Worm (Caenorhabditis elegans): ENCODE results near the gene kcnl-4.

DNA sequence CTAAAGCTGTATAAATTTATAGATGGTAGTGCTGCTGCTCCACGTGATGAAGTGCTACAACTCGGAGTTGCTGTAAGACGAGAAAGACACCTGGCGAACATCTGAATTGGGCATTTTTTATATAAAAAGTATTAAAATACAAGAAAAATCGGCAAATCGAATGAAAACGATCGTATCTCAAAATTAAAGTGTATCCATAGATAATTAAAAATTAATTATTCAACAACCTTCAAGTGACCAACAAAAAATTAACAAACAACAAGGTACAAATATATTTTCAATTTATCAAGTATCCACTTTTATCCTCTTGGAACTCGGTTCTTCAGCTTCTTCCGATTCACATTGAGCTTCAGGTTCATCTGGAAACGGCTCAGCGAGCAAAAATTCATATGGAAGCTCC is 11.6 kb upstream of the kcnl-4 start, which contains the start of gene R02D5.8:
- TF ChIP-seq egl-27 (tag; optimal IDR thresholded peaks at IDR 0.05) (no peak), mab-5 (tag; optimal IDR thresholded peaks at IDR 0.05) (no peak), nhr-11 (tag; optimal IDR thresholded peaks at IDR 0.05) (no peak), ceh-16 (tag; optimal IDR thresholded peaks at IDR 0.05) (no peak), elt-1 (tag; optimal IDR thresholded peaks at IDR 0.05) (no peak), nhr-25 (tag; optimal IDR thresholded peaks at IDR 0.05) (no peak), nhr-10 (tag; optimal IDR thresholded peaks at IDR 0.05) (no peak)
